Fruit fly (Drosophila melanogaster) whole organism, pupa: Measurements from ENCODE around the gene CG17672.

Experiments used
- CG14655 ChIP-seq: fragments of 200-800 bp; sonication (Bioruptor generic); optimal IDR thresholded peaks from 3 replicates; lab custom pipeline; 2017; ENCODE audit warnings: mild to moderate bottlenecking, missing biosample characterization, missing genetic modification reagents, missing genetic modification characterization
- CG9948 ChIP-seq: fragments of 200-800 bp; sonication (Bioruptor generic); optimal IDR thresholded peaks from 2 replicates; lab custom pipeline; 2018; ENCODE audit warnings: missing biosample characterization, mild to moderate bottlenecking, missing genetic modification characterization, moderate library complexity
- D1 ChIP-seq: fragments of 200-800 bp; sonication (Bioruptor generic); optimal IDR thresholded peaks from 2 replicates; lab custom pipeline; 2018; ENCODE audit warnings: missing biosample characterization, mild to moderate bottlenecking, missing genetic modification characterization, moderate library complexity

- TF ChIP-seq CG9948 (tag; lab: Kevin White, UChicago) (no peak), D1 (no peak), CG14655 (GFP tag; lab: Kevin White, UChicago) (no peak)
Measured at dm6 chr3L:13019249-13019956, 9.4 kb upstream of the CG17672 start.
